Worm (Caenorhabditis elegans) whole organism, L1 larva: ENCODE results near the gene nspg-5.
A peak's percentile ranks its signal among the peaks of the same experiment; 100 is the strongest.

Source experiments
- C04F5.9 ChIP-seq: sonication (generic microtip); optimal IDR thresholded peaks from 2 replicates; lab custom pipeline; 2016; ENCODE audit warnings: missing genetic modification characterization, missing compliant biosample characterization
- C34B4.2 ChIP-seq: sonication (generic microtip); optimal IDR thresholded peaks from 2 replicates; lab custom pipeline; 2017; ENCODE audit warnings: mild to moderate bottlenecking, missing genetic modification characterization, missing compliant biosample characterization
- aha-1 ChIP-seq: fragments of 150-350 bp; optimal IDR thresholded peaks from 2 replicates; lab custom pipeline; 2014; ENCODE audit warnings: missing biosample characterization, missing genetic modification characterization
- alr-1 ChIP-seq: fragments of 200-800 bp; sonication (Bioruptor generic); optimal IDR thresholded peaks from 2 replicates; lab custom pipeline; 2018; ENCODE audit warnings: borderline replicate concordance, mild to moderate bottlenecking, missing genetic modification characterization, missing compliant biosample characterization
- ama-1 ChIP-seq: fragments of 150-350 bp; optimal IDR thresholded peaks from 2 replicates; lab custom pipeline; 2014
- ceh-63 ChIP-seq: fragments of 200-800 bp; sonication (Bioruptor generic); optimal IDR thresholded peaks from 2 replicates; lab custom pipeline; 2018; ENCODE audit warnings: mild to moderate bottlenecking, missing genetic modification characterization, missing compliant biosample characterization
- ceh-8 ChIP-seq: fragments of 200-800 bp; sonication (Bioruptor generic); optimal IDR thresholded peaks from 2 replicates; lab custom pipeline; 2018; ENCODE audit warnings: mild to moderate bottlenecking, missing genetic modification characterization, moderate library complexity, missing compliant biosample characterization
- ces-1 ChIP-seq: fragments of 150-350 bp; optimal IDR thresholded peaks from 2 replicates; lab custom pipeline; 2014; ENCODE audit warnings: missing biosample characterization, missing genetic modification reagents, missing genetic modification characterization
- dsc-1 ChIP-seq: sonication (generic microtip); optimal IDR thresholded peaks from 2 replicates; lab custom pipeline; 2016; ENCODE audit warnings: mild to moderate bottlenecking, missing genetic modification characterization, missing compliant biosample characterization
- efl-1 ChIP-seq, 4 experiments: fragments of 150-350 bp; optimal IDR thresholded peaks in 3 of 4; peaks in 1 of 4; 1 replicate in 1 of 4; 2 replicates in 3 of 4; lab custom pipeline; 2014; ENCODE audit warnings: missing biosample characterization in 2 of 4, missing genetic modification characterization in 2 of 4, missing genetic modification reagents in 2 of 4
- efl-3 ChIP-seq: fragments of 200-800 bp; sonication (Bioruptor generic); optimal IDR thresholded peaks from 2 replicates; lab custom pipeline; 2018; ENCODE audit warnings: mild to moderate bottlenecking, missing genetic modification characterization, missing compliant biosample characterization
- elt-2 ChIP-seq: sonication (generic microtip); optimal IDR thresholded peaks from 2 replicates; lab custom pipeline; 2016; ENCODE audit warnings: missing genetic modification characterization, mild to moderate bottlenecking, inconsistent platforms, missing compliant biosample characterization, missing genetic modification reagents
- elt-3 ChIP-seq, 6 experiments: fragments of 150-350 bp in 1 of 6; sonication (generic microtip); optimal IDR thresholded peaks; 2 replicates each; lab custom pipeline; 2017 to 2018; ENCODE audit warnings: missing biosample characterization in 6 of 6, missing genetic modification characterization in 6 of 6, inconsistent platforms in 1 of 6
- ets-5 ChIP-seq: fragments of 200-800 bp; sonication (Bioruptor generic); IDR thresholded peaks from 2 replicates; pipeline ENCODE4 v1.3.6; 2022; ENCODE audit warnings: missing genetic modification characterization, missing compliant biosample characterization
- fkh-10 ChIP-seq: sonication (generic microtip); optimal IDR thresholded peaks from 2 replicates; lab custom pipeline; 2017; ENCODE audit warnings: missing biosample characterization, missing genetic modification reagents, missing genetic modification characterization
- fkh-8 ChIP-seq: sonication (generic microtip); optimal IDR thresholded peaks from 2 replicates; lab custom pipeline; 2016; ENCODE audit warnings: mild to moderate bottlenecking, missing genetic modification characterization, missing compliant biosample characterization
- fos-1 ChIP-seq: fragments of 150-350 bp; optimal IDR thresholded peaks from 2 replicates; lab custom pipeline; 2014; ENCODE audit warnings: missing biosample characterization, missing genetic modification characterization
- grh-1 ChIP-seq: fragments of 200-800 bp; sonication (Bioruptor generic); IDR thresholded peaks from 2 replicates; pipeline ENCODE4 v1.3.6; 2022; ENCODE audit warnings: missing genetic modification reagents, missing genetic modification characterization, missing compliant biosample characterization
- hlh-17 ChIP-seq: fragments of 200-800 bp; sonication (Bioruptor generic); optimal IDR thresholded peaks from 2 replicates; lab custom pipeline; 2018; ENCODE audit warnings: missing genetic modification characterization, mild to moderate bottlenecking, missing compliant biosample characterization, moderate library complexity, borderline replicate concordance
- hpl-2 ChIP-seq: fragments of 150-350 bp; optimal IDR thresholded peaks from 2 replicates; lab custom pipeline; 2014; ENCODE audit warnings: missing biosample characterization, missing genetic modification reagents, missing genetic modification characterization
- irx-1 ChIP-seq: sonication (generic microtip); optimal IDR thresholded peaks from 2 replicates; lab custom pipeline; 2016; ENCODE audit warnings: missing genetic modification characterization, missing compliant biosample characterization
- jun-1 ChIP-seq: fragments of 150-350 bp; optimal IDR thresholded peaks from 2 replicates; lab custom pipeline; 2014; ENCODE audit warnings: missing biosample characterization, missing genetic modification reagents, missing genetic modification characterization
- lin-14 ChIP-seq: fragments of 200-800 bp; sonication (Bioruptor generic); optimal IDR thresholded peaks from 2 replicates; lab custom pipeline; 2018; ENCODE audit warnings: mild to moderate bottlenecking, missing genetic modification characterization, moderate library complexity, missing compliant biosample characterization
- lin-15B ChIP-seq: fragments of 150-350 bp; sonication (generic microtip); optimal IDR thresholded peaks from 3 replicates; lab custom pipeline; 2014; ENCODE audit warnings: missing biosample characterization, missing genetic modification characterization
- lin-35 ChIP-seq, 2 experiments: fragments of 150-350 bp; optimal IDR thresholded peaks; 2 replicates each; lab custom pipeline; 2014; ENCODE audit warnings: missing biosample characterization in 2 of 2, missing genetic modification characterization in 2 of 2, missing genetic modification reagents in 2 of 2
- lsy-2 ChIP-seq, 2 experiments: fragments of 150-350 bp; optimal IDR thresholded peaks; 2 replicates each; lab custom pipeline; 2014; ENCODE audit warnings: missing biosample characterization in 2 of 2, missing genetic modification characterization in 2 of 2
- mab-9 ChIP-seq: fragments of 200-800 bp; sonication (Bioruptor generic); IDR thresholded peaks from 2 replicates; pipeline ENCODE4 v1.3.6; 2022; ENCODE audit warnings: missing genetic modification reagents, missing genetic modification characterization, missing compliant biosample characterization
- mdl-1 ChIP-seq, 2 experiments: fragments of 150-350 bp; optimal IDR thresholded peaks; 2 replicates each; lab custom pipeline; 2014 to 2017; ENCODE audit warnings: missing biosample characterization in 2 of 2, missing genetic modification characterization in 2 of 2, inconsistent platforms in 1 of 2
- mef-2 ChIP-seq: fragments of 150-350 bp; optimal IDR thresholded peaks from 2 replicates; lab custom pipeline; 2014; ENCODE audit warnings: missing biosample characterization, missing genetic modification characterization
- mep-1 ChIP-seq: fragments of 150-350 bp; optimal IDR thresholded peaks from 2 replicates; lab custom pipeline; 2014; ENCODE audit warnings: missing biosample characterization, missing genetic modification characterization
- nhr-11 ChIP-seq: fragments of 150-350 bp; optimal IDR thresholded peaks from 2 replicates; lab custom pipeline; 2014; ENCODE audit warnings: missing biosample characterization, missing genetic modification characterization
- nhr-12 ChIP-seq: sonication (generic microtip); optimal IDR thresholded peaks from 2 replicates; lab custom pipeline; 2017; ENCODE audit warnings: missing biosample characterization, missing genetic modification characterization
- nhr-19 ChIP-seq: fragments of 200-800 bp; sonication (Bioruptor generic); conservative IDR thresholded peaks from 2 replicates; pipeline ENCODE4 v1.3.6; 2022; ENCODE audit warnings: missing genetic modification characterization, missing compliant biosample characterization
- nhr-20 ChIP-seq: sonication (generic microtip); optimal IDR thresholded peaks from 2 replicates; lab custom pipeline; 2016; ENCODE audit warnings: mild to moderate bottlenecking, missing genetic modification characterization, missing compliant biosample characterization
- nhr-237 ChIP-seq: fragments of 150-350 bp; optimal IDR thresholded peaks from 2 replicates; lab custom pipeline; 2014; ENCODE audit warnings: missing biosample characterization, missing genetic modification characterization
- nhr-76 ChIP-seq: sonication (generic microtip); optimal IDR thresholded peaks from 2 replicates; lab custom pipeline; 2017; ENCODE audit warnings: missing biosample characterization, missing genetic modification characterization
- nhr-77 ChIP-seq: fragments of 150-350 bp; optimal IDR thresholded peaks from 2 replicates; lab custom pipeline; 2014; ENCODE audit warnings: missing biosample characterization, missing genetic modification characterization
- nhr-84 ChIP-seq: sonication (generic microtip); optimal IDR thresholded peaks from 2 replicates; lab custom pipeline; 2017; ENCODE audit warnings: missing biosample characterization, missing genetic modification characterization
- nhr-85 ChIP-seq: sonication (generic microtip); peaks from one replicate; lab custom pipeline; 2016; ENCODE audit warnings: missing genetic modification characterization, inconsistent platforms, missing compliant biosample characterization
- pqm-1 ChIP-seq: sonication (generic microtip); optimal IDR thresholded peaks from 3 replicates; lab custom pipeline; 2017; ENCODE audit warnings: missing biosample characterization, missing genetic modification characterization
- rnt-1 ChIP-seq: sonication (generic microtip); optimal IDR thresholded peaks from 2 replicates; lab custom pipeline; 2016; ENCODE audit warnings: mild to moderate bottlenecking, missing genetic modification characterization, moderate library complexity, missing compliant biosample characterization
- skn-1 ChIP-seq: fragments of 150-350 bp; optimal IDR thresholded peaks from 2 replicates; lab custom pipeline; 2014; ENCODE audit warnings: missing biosample characterization, missing genetic modification characterization
- snpc-4 ChIP-seq: fragments of 150-350 bp; optimal IDR thresholded peaks from 2 replicates; lab custom pipeline; 2014; ENCODE audit warnings: missing biosample characterization, missing genetic modification characterization
- snu-23 ChIP-seq: sonication (generic microtip); optimal IDR thresholded peaks from 2 replicates; lab custom pipeline; 2016; ENCODE audit warnings: missing genetic modification characterization, missing compliant biosample characterization
- sox-4 ChIP-seq: sonication (generic microtip); optimal IDR thresholded peaks from 2 replicates; lab custom pipeline; 2016; ENCODE audit warnings: missing genetic modification characterization, missing compliant biosample characterization
- swsn-7 ChIP-seq: sonication (generic microtip); optimal IDR thresholded peaks from 2 replicates; lab custom pipeline; 2016; ENCODE audit warnings: missing genetic modification characterization, missing compliant biosample characterization
- tbx-2 ChIP-seq: sonication (generic microtip); optimal IDR thresholded peaks from 2 replicates; lab custom pipeline; 2016; ENCODE audit warnings: missing genetic modification characterization, missing compliant biosample characterization
- tlp-1 ChIP-seq: fragments of 150-350 bp; optimal IDR thresholded peaks from 2 replicates; lab custom pipeline; 2014; ENCODE audit warnings: missing biosample characterization, missing genetic modification characterization
- unc-130 ChIP-seq: fragments of 150-350 bp; optimal IDR thresholded peaks from 2 replicates; lab custom pipeline; 2017; ENCODE audit warnings: missing biosample characterization, missing genetic modification characterization, inconsistent platforms
- unc-62 ChIP-seq: fragments of 150-350 bp; optimal IDR thresholded peaks from 2 replicates; lab custom pipeline; 2014; ENCODE audit warnings: missing biosample characterization, missing genetic modification reagents, missing genetic modification characterization
- unc-86 ChIP-seq: sonication (generic microtip); optimal IDR thresholded peaks from 2 replicates; lab custom pipeline; 2016; ENCODE audit warnings: missing genetic modification characterization, missing compliant biosample characterization
- vab-15 ChIP-seq: sonication (generic microtip); optimal IDR thresholded peaks from 2 replicates; lab custom pipeline; 2017; ENCODE audit warnings: missing genotype, mild to moderate bottlenecking, missing genetic modification characterization, missing compliant biosample characterization
- xbp-1 ChIP-seq: sonication (generic microtip); optimal IDR thresholded peaks from 2 replicates; lab custom pipeline; 2016; ENCODE audit warnings: missing genetic modification characterization, missing compliant biosample characterization
- ztf-11 ChIP-seq, 2 experiments: sonication (generic microtip); optimal IDR thresholded peaks; 2 replicates each; lab custom pipeline; 2016 to 2017; ENCODE audit warnings: missing genetic modification characterization in 2 of 2, missing biosample characterization in 1 of 2, missing compliant biosample characterization in 1 of 2

nspg-5 gene

ce11 chrX:2975421-2975820 is 6.4 kb upstream of the nspg-5 start:
- TF ChIP-seq vab-15 (tag; lab: Kevin White, UChicago) (no peak), hlh-17 (GFP tag; lab: Kevin White, UChicago) (no peak), nhr-237 (tag; lab: Kevin White, UChicago) (no peak), C04F5.9 (tag; lab: Kevin White, UChicago) (no peak), hpl-2 (GFP tag; lab: Kevin White, UChicago) (no peak), jun-1 (tag; lab: Kevin White, UChicago) (no peak), lin-15B (tag; lab: Kevin White, UChicago) (no peak), dsc-1 (tag; lab: Kevin White, UChicago) (peak; percentile 52), nhr-76 (tag; lab: Kevin White, UChicago) (no peak), elt-3 (tag; optimal IDR thresholded peaks at IDR 0.05; lab: Kevin White, UChicago) (no peak), xbp-1 (peak; percentile 8), fkh-10 (no peak), mdl-1 (tag; optimal IDR thresholded peaks at IDR 0.05; lab: Kevin White, UChicago) (no peak), alr-1 (tag; lab: Kevin White, UChicago) (no peak), nhr-19 (GFP tag; lab: Robert Waterston, UW) (no peak), nhr-11 (tag; lab: Kevin White, UChicago) (no peak), grh-1 (GFP tag; lab: Robert Waterston, UW) (no peak), ceh-63 (GFP tag; lab: Kevin White, UChicago) (no peak), irx-1 (tag; lab: Kevin White, UChicago) (no peak), nhr-84 (no peak), rnt-1 (tag; lab: Kevin White, UChicago) (peak; percentile 64), ama-1 (lab: Kevin White, UChicago) (no peak), elt-2 (no peak), ces-1 (GFP tag; lab: Kevin White, UChicago) (no peak), mep-1 (tag; lab: Kevin White, UChicago) (no peak), snpc-4 (tag; lab: Kevin White, UChicago) (no peak), tbx-2 (tag; lab: Kevin White, UChicago) (no peak), efl-3 (GFP tag; lab: Kevin White, UChicago) (no peak), nhr-77 (tag; lab: Kevin White, UChicago) (no peak), snu-23 (GFP tag; lab: Kevin White, UChicago) (peak; percentile 13), ztf-11 (tag; optimal IDR thresholded peaks at IDR 0.05; lab: Kevin White, UChicago) (no peak), tlp-1 (tag; lab: Kevin White, UChicago) (no peak), sox-4 (tag; lab: Kevin White, UChicago) (no peak), lin-14 (GFP tag; lab: Kevin White, UChicago) (peak; percentile 58), pqm-1 (no peak), ceh-8 (GFP tag; lab: Kevin White, UChicago) (no peak), mef-2 (tag; lab: Kevin White, UChicago) (no peak), fos-1 (tag; lab: Kevin White, UChicago) (no peak), ets-5 (GFP tag; lab: Robert Waterston, UW) (no peak), swsn-7 (tag; lab: Kevin White, UChicago) (no peak), efl-1 (optimal IDR thresholded peaks at IDR 0.05; lab: Kevin White, UChicago) (no peak), efl-1 (GFP tag; optimal IDR thresholded peaks at IDR 0.05 in 1 of 2; lab: Kevin White, UChicago) (no peak), nhr-20 (tag; lab: Kevin White, UChicago) (no peak), C34B4.2 (tag; lab: Kevin White, UChicago) (no peak), nhr-12 (tag; lab: Kevin White, UChicago) (no peak), unc-86 (tag; lab: Kevin White, UChicago) (no peak), skn-1 (tag; lab: Kevin White, UChicago) (no peak), mab-9 (GFP tag; lab: Robert Waterston, UW) (no peak), unc-62 (GFP tag; lab: Kevin White, UChicago) (no peak), lsy-2 (tag; optimal IDR thresholded peaks at IDR 0.05; lab: Kevin White, UChicago) (peak in 1 of 2 experiments; percentile 17), lin-35 (GFP tag; optimal IDR thresholded peaks at IDR 0.05; lab: Kevin White, UChicago) (no peak), fkh-8 (tag; lab: Kevin White, UChicago) (no peak), nhr-85 (no peak), unc-130 (tag; lab: Kevin White, UChicago) (no peak), aha-1 (no peak)
